Worm (Caenorhabditis elegans) whole organism, L1 larva: ENCODE data around the gene zipt-2.3.

ENCODE experiments used
- C34B4.2 ChIP-seq: sonication (generic microtip); optimal IDR thresholded peaks from 2 replicates; lab custom pipeline; 2017; ENCODE audit warnings: mild to moderate bottlenecking, missing genetic modification characterization, missing compliant biosample characterization
- aha-1 ChIP-seq: fragments of 150-350 bp; optimal IDR thresholded peaks from 2 replicates; lab custom pipeline; 2014; ENCODE audit warnings: missing biosample characterization, missing genetic modification characterization
- ceh-63 ChIP-seq: fragments of 200-800 bp; sonication (Bioruptor generic); optimal IDR thresholded peaks from 2 replicates; lab custom pipeline; 2018; ENCODE audit warnings: mild to moderate bottlenecking, missing genetic modification characterization, missing compliant biosample characterization
- fos-1 ChIP-seq: fragments of 150-350 bp; optimal IDR thresholded peaks from 2 replicates; lab custom pipeline; 2014; ENCODE audit warnings: missing biosample characterization, missing genetic modification characterization
- lin-15B ChIP-seq: fragments of 150-350 bp; sonication (generic microtip); optimal IDR thresholded peaks from 3 replicates; lab custom pipeline; 2014; ENCODE audit warnings: missing biosample characterization, missing genetic modification characterization
- mep-1 ChIP-seq: fragments of 150-350 bp; optimal IDR thresholded peaks from 2 replicates; lab custom pipeline; 2014; ENCODE audit warnings: missing biosample characterization, missing genetic modification characterization
- skn-1 ChIP-seq: fragments of 150-350 bp; optimal IDR thresholded peaks from 2 replicates; lab custom pipeline; 2014; ENCODE audit warnings: missing biosample characterization, missing genetic modification characterization
- tbx-2 ChIP-seq: sonication (generic microtip); optimal IDR thresholded peaks from 2 replicates; lab custom pipeline; 2016; ENCODE audit warnings: missing genetic modification characterization, missing compliant biosample characterization
- unc-62 ChIP-seq: fragments of 150-350 bp; optimal IDR thresholded peaks from 2 replicates; lab custom pipeline; 2014; ENCODE audit warnings: missing biosample characterization, missing genetic modification reagents, missing genetic modification characterization
- ztf-11 ChIP-seq, 2 experiments: sonication (generic microtip); optimal IDR thresholded peaks; 2 replicates each; lab custom pipeline; 2016 to 2017; ENCODE audit warnings: missing genetic modification characterization in 2 of 2, missing biosample characterization in 1 of 2, missing compliant biosample characterization in 1 of 2
- ztf-4 ChIP-seq: fragments of 150-350 bp; optimal IDR thresholded peaks from 2 replicates; lab custom pipeline; 2014; ENCODE audit warnings: missing biosample characterization, missing genetic modification characterization

ce11 chrII:13695343-13696332 lies 20.0 kb downstream of the zipt-2.3 start, which contains the start of gene kqt-3:
- TF ChIP-seq C34B4.2 = no peak
- no peak for TF ChIP-seq fos-1 (tag; lab: Kevin White, UChicago)
- TF ChIP-seq ceh-63 (GFP tag; lab: Kevin White, UChicago) = no peak
- no peak for TF ChIP-seq unc-62 (GFP tag; lab: Kevin White, UChicago)
- no peak for TF ChIP-seq tbx-2 (tag; lab: Kevin White, UChicago)
- TF ChIP-seq lin-15B (tag; lab: Kevin White, UChicago) = no peak
- no peak for TF ChIP-seq ztf-11 (tag; optimal IDR thresholded peaks at IDR 0.05; lab: Kevin White, UChicago)
- TF ChIP-seq mep-1 = no peak
- no peak for TF ChIP-seq ztf-4 (tag; lab: Kevin White, UChicago)
- no peak for TF ChIP-seq aha-1 (tag; lab: Kevin White, UChicago)
- TF ChIP-seq skn-1 (tag; lab: Kevin White, UChicago) = no peak
